Fruit fly (Drosophila melanogaster) whole organism, embryonic: ENCODE measurements around the gene ebi.
A peak's percentile ranks its signal among the peaks of the same experiment; 100 is the strongest.

Experiments used
- CG10209 ChIP-seq: fragments of 200-800 bp; sonication (Bioruptor generic); optimal IDR thresholded peaks from 3 replicates; lab custom pipeline; 2017; ENCODE audit warnings: missing biosample characterization, mild to moderate bottlenecking, missing genetic modification characterization, missing genetic modification reagents
- CG10565 ChIP-seq: fragments of 200-800 bp; sonication (Bioruptor generic); optimal IDR thresholded peaks from 3 replicates; lab custom pipeline; 2016; ENCODE audit warnings: missing biosample characterization, mild to moderate bottlenecking, missing genetic modification characterization
- CG11504 ChIP-seq: fragments of 200-800 bp; sonication (Bioruptor generic); optimal IDR thresholded peaks from 3 replicates; lab custom pipeline; 2019; ENCODE audit warnings: missing biosample characterization, mild to moderate bottlenecking, missing genetic modification characterization, moderate library complexity
- CG14014 ChIP-seq: fragments of 200-800 bp; sonication (Bioruptor generic); IDR thresholded peaks from 2 replicates; pipeline ENCODE4 v1.3.6; 2022; ENCODE audit warnings: missing biosample characterization, missing genetic modification characterization
- CG14050 ChIP-seq: fragments of 200-800 bp; sonication (Bioruptor generic); IDR thresholded peaks from 3 replicates; pipeline ENCODE4 v1.3.6; 2022; ENCODE audit warnings: missing biosample characterization, missing genetic modification characterization
- CG14441 ChIP-seq: fragments of 200-800 bp; sonication (Bioruptor generic); IDR thresholded peaks from 2 replicates; pipeline ENCODE4 v1.3.6; 2022; ENCODE audit warnings: missing biosample characterization, missing genetic modification characterization
- CG16863 ChIP-seq: fragments of 200-800 bp; sonication (Bioruptor generic); optimal IDR thresholded peaks from 3 replicates; lab custom pipeline; 2016; ENCODE audit warnings: missing biosample characterization, missing genetic modification characterization
- CG1792 ChIP-seq: fragments of 200-800 bp; sonication (Bioruptor generic); optimal IDR thresholded peaks from 2 replicates; lab custom pipeline; 2016; ENCODE audit warnings: missing biosample characterization, missing genetic modification characterization
- CG18764 ChIP-seq: fragments of 200-800 bp; sonication (Bioruptor generic); optimal IDR thresholded peaks from 3 replicates; lab custom pipeline; 2016; ENCODE audit warnings: missing biosample characterization, missing genetic modification characterization
- CG2120 ChIP-seq: fragments of 200-800 bp; sonication (Bioruptor generic); optimal IDR thresholded peaks from 3 replicates; lab custom pipeline; 2016; ENCODE audit warnings: missing biosample characterization, missing genetic modification characterization
- CG2129 ChIP-seq: fragments of 200-800 bp; sonication (Bioruptor generic); IDR thresholded peaks from 2 replicates; pipeline ENCODE4 v1.3.6; 2022; ENCODE audit warnings: missing biosample characterization, missing genetic modification characterization; ENCODE audit not compliant: partially characterized antibody
- CG30020 ChIP-seq: fragments of 200-800 bp; optimal IDR thresholded peaks from 2 replicates; lab custom pipeline; 2019; ENCODE audit warnings: missing biosample characterization, mild to moderate bottlenecking, missing genetic modification characterization, moderate library complexity
- CG30431 ChIP-seq: fragments of 200-800 bp; sonication (Bioruptor generic); optimal IDR thresholded peaks from 2 replicates; lab custom pipeline; 2017; ENCODE audit warnings: missing biosample characterization, missing genetic modification characterization
- CG31441 ChIP-seq: fragments of 200-800 bp; sonication (Bioruptor generic); IDR thresholded peaks from 2 replicates; pipeline ENCODE4 v1.3.6; 2022; ENCODE audit warnings: missing biosample characterization, missing genetic modification characterization
- CG34422 ChIP-seq: fragments of 200-800 bp; sonication (Bioruptor generic); IDR thresholded peaks from 3 replicates; pipeline ENCODE4 v1.3.6; 2022; ENCODE audit warnings: missing biosample characterization, missing genetic modification characterization
- CG3838 ChIP-seq: fragments of 200-800 bp; sonication (Bioruptor generic); optimal IDR thresholded peaks from 3 replicates; lab custom pipeline; 2016; ENCODE audit warnings: missing biosample characterization, missing genetic modification characterization
- CG7271 ChIP-seq: fragments of 200-800 bp; sonication (Bioruptor generic); optimal IDR thresholded peaks from 2 replicates; lab custom pipeline; 2018; ENCODE audit warnings: missing biosample characterization, mild to moderate bottlenecking, missing genetic modification characterization, moderate library complexity
- CG7556 ChIP-seq: fragments of 200-800 bp; sonication (Bioruptor generic); optimal IDR thresholded peaks from 2 replicates; lab custom pipeline; 2017; ENCODE audit warnings: missing biosample characterization, mild to moderate bottlenecking, missing genetic modification characterization
- CG7745 ChIP-seq: fragments of 200-800 bp; sonication (Bioruptor generic); optimal IDR thresholded peaks from 2 replicates; lab custom pipeline; 2018; ENCODE audit warnings: missing biosample characterization, mild to moderate bottlenecking, missing genetic modification characterization, moderate library complexity
- CG7839 ChIP-seq: fragments of 200-800 bp; sonication (Bioruptor generic); optimal IDR thresholded peaks from 3 replicates; lab custom pipeline; 2018; ENCODE audit warnings: missing biosample characterization, mild to moderate bottlenecking, missing genetic modification characterization, moderate library complexity
- Camta ChIP-seq: fragments of 200-800 bp; sonication (Bioruptor generic); optimal IDR thresholded peaks from 2 replicates; lab custom pipeline; 2016; ENCODE audit warnings: missing biosample characterization, missing genetic modification characterization
- D19B ChIP-seq: fragments of 200-800 bp; sonication (Bioruptor generic); optimal IDR thresholded peaks from 2 replicates; lab custom pipeline; 2017; ENCODE audit warnings: missing biosample characterization, mild to moderate bottlenecking, missing genetic modification characterization
- E2f2 ChIP-seq: fragments of 200-800 bp; sonication (Bioruptor generic); IDR thresholded peaks from 2 replicates; pipeline ENCODE4 v1.3.6; 2022; ENCODE audit warnings: missing biosample characterization, missing genetic modification characterization
- Eip74EF ChIP-seq, 2 experiments: fragments of 200-800 bp in 1 of 2; fragments of >200 bp in 1 of 2; sonication (Bioruptor generic) in 1 of 2; optimal IDR thresholded peaks; 2 replicates each; lab custom pipeline; 2017 to 2019; ENCODE audit warnings: missing biosample characterization in 2 of 2, missing genetic modification characterization in 2 of 2, mild to moderate bottlenecking in 1 of 2, moderate library complexity in 1 of 2
- Hand ChIP-seq: fragments of 200-800 bp; sonication (Bioruptor generic); optimal IDR thresholded peaks from 2 replicates; lab custom pipeline; 2017; ENCODE audit warnings: mild to moderate bottlenecking, missing biosample characterization, missing genetic modification reagents, missing genetic modification characterization
- Hey ChIP-seq: fragments of 200-800 bp; sonication (Bioruptor generic); optimal IDR thresholded peaks from 3 replicates; lab custom pipeline; 2018; ENCODE audit warnings: missing biosample characterization, mild to moderate bottlenecking, missing genetic modification characterization
- Hsf ChIP-seq: fragments of 200-800 bp; sonication (Bioruptor generic); optimal IDR thresholded peaks from 3 replicates; lab custom pipeline; 2016; ENCODE audit warnings: missing biosample characterization, missing genetic modification characterization
- Lhr ChIP-seq: fragments of 200-800 bp; sonication (Bioruptor generic); optimal IDR thresholded peaks from 3 replicates; lab custom pipeline; 2017; ENCODE audit warnings: mild to moderate bottlenecking, missing biosample characterization, missing genetic modification reagents, missing genetic modification characterization
- Opbp ChIP-seq: fragments of 200-800 bp; sonication (Bioruptor generic); IDR thresholded peaks from 3 replicates; pipeline ENCODE4 v1.3.6; 2022; ENCODE audit warnings: missing biosample characterization, missing genetic modification characterization; ENCODE audit not compliant: partially characterized antibody
- Ptx1 ChIP-seq: fragments of 200-800 bp; sonication (Bioruptor generic); IDR thresholded peaks from 2 replicates; pipeline ENCODE4 v1.3.6; 2022; ENCODE audit warnings: missing biosample characterization, missing genetic modification characterization
- Side ChIP-seq: fragments of 200-800 bp; sonication (Bioruptor generic); optimal IDR thresholded peaks from 2 replicates; lab custom pipeline; 2016; ENCODE audit warnings: missing biosample characterization, missing genetic modification characterization
- Six4 ChIP-seq: fragments of 200-800 bp; sonication (Bioruptor generic); optimal IDR thresholded peaks from 2 replicates; lab custom pipeline; 2016; ENCODE audit warnings: missing biosample characterization, missing genetic modification characterization
- Sry-δ ChIP-seq: fragments of 200-800 bp; sonication (Bioruptor generic); optimal IDR thresholded peaks from 2 replicates; lab custom pipeline; 2016; ENCODE audit warnings: missing biosample characterization, missing genetic modification characterization
- aop ChIP-seq: fragments of 200-800 bp; sonication (Bioruptor generic); IDR thresholded peaks from 2 replicates; pipeline ENCODE4 v1.3.6; 2022; ENCODE audit warnings: missing biosample characterization, missing genetic modification characterization
- ap ChIP-seq: fragments of 200-800 bp; sonication (Bioruptor generic); IDR thresholded peaks from 2 replicates; pipeline ENCODE4 v1.3.6; 2022; ENCODE audit warnings: missing biosample characterization, missing genetic modification characterization
- ara ChIP-seq: fragments of 200-800 bp; sonication (Bioruptor generic); IDR thresholded peaks from 2 replicates; pipeline ENCODE4 v1.3.6; 2022; ENCODE audit warnings: missing biosample characterization, missing genetic modification characterization
- bab2 ChIP-seq: fragments of 200-800 bp; sonication (Bioruptor generic); optimal IDR thresholded peaks from 2 replicates; lab custom pipeline; 2016; ENCODE audit warnings: missing biosample characterization, missing genetic modification characterization
- btn ChIP-seq: fragments of 200-800 bp; sonication (Bioruptor generic); optimal IDR thresholded peaks from 2 replicates; lab custom pipeline; 2016; ENCODE audit warnings: missing biosample characterization, missing genetic modification characterization
- cwo ChIP-seq: fragments of 200-800 bp; sonication (Bioruptor generic); optimal IDR thresholded peaks from 3 replicates; lab custom pipeline; 2017; ENCODE audit warnings: missing biosample characterization, missing genetic modification characterization, mild to moderate bottlenecking, moderate library complexity, missing genetic modification reagents
- emc ChIP-seq: fragments of 200-800 bp; sonication (Bioruptor generic); optimal IDR thresholded peaks from 2 replicates; lab custom pipeline; 2016; ENCODE audit warnings: missing biosample characterization, missing genetic modification characterization
- h ChIP-seq: fragments of >200 bp; optimal IDR thresholded peaks from 2 replicates; lab custom pipeline; 2017
- kah ChIP-seq: fragments of 200-800 bp; sonication (Bioruptor generic); optimal IDR thresholded peaks from 2 replicates; lab custom pipeline; 2018; ENCODE audit warnings: missing biosample characterization, mild to moderate bottlenecking, missing genetic modification characterization
- onecut ChIP-seq: fragments of 200-800 bp; sonication (Bioruptor generic); IDR thresholded peaks from 2 replicates; pipeline ENCODE4 v1.3.6; 2022; ENCODE audit warnings: missing biosample characterization, missing genetic modification characterization
- pb ChIP-seq: fragments of 200-800 bp; sonication (Bioruptor generic); optimal IDR thresholded peaks from 3 replicates; lab custom pipeline; 2016; ENCODE audit warnings: missing biosample characterization, missing genetic modification characterization
- phol ChIP-seq: fragments of 200-800 bp; sonication (Bioruptor generic); optimal IDR thresholded peaks from 3 replicates; lab custom pipeline; 2018; ENCODE audit warnings: missing biosample characterization, mild to moderate bottlenecking, missing genetic modification characterization, moderate library complexity
- pita ChIP-seq: fragments of 200-800 bp; sonication (Bioruptor generic); optimal IDR thresholded peaks from 2 replicates; lab custom pipeline; 2017; ENCODE audit warnings: missing biosample characterization, mild to moderate bottlenecking, missing genetic modification characterization
- repo ChIP-seq: fragments of 200-800 bp; sonication (Bioruptor generic); optimal IDR thresholded peaks from 2 replicates; lab custom pipeline; 2016; ENCODE audit warnings: missing biosample characterization, missing genetic modification characterization
- slou ChIP-seq: fragments of 200-800 bp; sonication (Bioruptor generic); optimal IDR thresholded peaks from 3 replicates; lab custom pipeline; 2016; ENCODE audit warnings: missing biosample characterization, missing genetic modification characterization
- tin ChIP-seq: fragments of 200-800 bp; sonication (Bioruptor generic); optimal IDR thresholded peaks from 3 replicates; lab custom pipeline; 2016; ENCODE audit warnings: missing biosample characterization, missing genetic modification characterization
- zfh1 ChIP-seq: fragments of 200-800 bp; sonication (Bioruptor generic); IDR thresholded peaks from 3 replicates; pipeline ENCODE4 v1.3.6; 2022; ENCODE audit warnings: missing biosample characterization, missing genetic modification characterization

Gene ebi

dm6 chr2L:430820-431628 is 16.2 kb downstream of the ebi start, which contains the start of gene ex (continued):
- no peak; the same call in 2 of the 3 replicates for TF ChIP-seq zfh1 (GFP tag; lab: Robert Waterston, UW)
- no peak for TF ChIP-seq Hand (GFP tag; lab: Kevin White, UChicago)
- peak; percentile 15 for TF ChIP-seq CG16863 (GFP tag; lab: Kevin White, UChicago)
- no peak for TF ChIP-seq CG10565
- peak; percentile 60 for TF ChIP-seq kah (GFP tag; lab: Kevin White, UChicago)
- TF ChIP-seq bab2 (GFP tag; lab: Kevin White, UChicago) = peak; percentile 57
- TF ChIP-seq Hey (tag; lab: Kevin White, UChicago) = peak; percentile 73
- TF ChIP-seq CG30020 (tag; lab: Kevin White, UChicago) = no peak
- peak; percentile 33 for TF ChIP-seq CG7556 (GFP tag; lab: Kevin White, UChicago)
- peak; percentile 27 for TF ChIP-seq Lhr (GFP tag; lab: Kevin White, UChicago)
- TF ChIP-seq D19B (GFP tag; lab: Kevin White, UChicago) = no peak
- no peak for TF ChIP-seq CG2129
- no peak; the same call in 1 of the 2 replicates for TF ChIP-seq ara
- no peak for TF ChIP-seq btn (GFP tag; lab: Kevin White, UChicago)
- no peak for TF ChIP-seq phol
- no peak for TF ChIP-seq CG3838 (GFP tag; lab: Kevin White, UChicago)
- TF ChIP-seq aop (GFP tag; lab: Robert Waterston, UW) = no peak
- no peak for TF ChIP-seq CG34422
- TF ChIP-seq CG14050 (GFP tag; lab: Robert Waterston, UW) = peak; percentile 29; the same call in 1 of the 3 replicates
- peak; percentile 25 for TF ChIP-seq CG7839 (tag; lab: Kevin White, UChicago)
- TF ChIP-seq E2f2 = peak; percentile 27; the same call in 1 of the 2 replicates
- peak; percentile 40; the same call in 1 of the 2 replicates for TF ChIP-seq CG31441 (GFP tag; lab: Robert Waterston, UW)
- TF ChIP-seq CG14441 = no peak
- peak; percentile 69 for TF ChIP-seq CG1792
- TF ChIP-seq CG30431 = no peak
- TF ChIP-seq slou (GFP tag; lab: Kevin White, UChicago) = no peak
- no peak for TF ChIP-seq CG7271 (tag; lab: Kevin White, UChicago)
- TF ChIP-seq Opbp (GFP tag; lab: Robert Waterston, UW) = 0 out of 3 replicates have a peak, but pooled peaks have one; percentile 33
- TF ChIP-seq repo = no peak
- TF ChIP-seq Camta (GFP tag; lab: Kevin White, UChicago) = peak; percentile 4
- no peak for TF ChIP-seq ap (GFP tag; lab: Robert Waterston, UW)
- peak; percentile 31 for TF ChIP-seq CG2120 (GFP tag; lab: Kevin White, UChicago)
- peak; percentile 51 for TF ChIP-seq CG11504
- no peak for TF ChIP-seq tin (GFP tag; lab: Kevin White, UChicago)
- TF ChIP-seq Ptx1 (GFP tag; lab: Robert Waterston, UW) = no peak
- TF ChIP-seq Eip74EF (GFP tag; optimal IDR thresholded peaks at IDR 0.05; lab: Kevin White, UChicago) = peak in 1 of 2 experiments; percentile 37
- TF ChIP-seq Hsf (GFP tag; lab: Kevin White, UChicago) = peak; percentile 21
- peak; percentile 32 for TF ChIP-seq CG18764
- no peak for TF ChIP-seq pita (GFP tag; lab: Kevin White, UChicago)
- TF ChIP-seq Sry-δ (GFP tag; lab: Kevin White, UChicago) = no peak
- TF ChIP-seq emc (GFP tag; lab: Kevin White, UChicago) = no peak
- peak; percentile 67 for TF ChIP-seq CG7745
- no peak for TF ChIP-seq h
- peak; percentile 40 for TF ChIP-seq cwo (GFP tag; lab: Kevin White, UChicago)
- TF ChIP-seq CG10209 (GFP tag; lab: Kevin White, UChicago) = peak; percentile 56
- TF ChIP-seq onecut (GFP tag; lab: Robert Waterston, UW) = peak; percentile 60
- TF ChIP-seq pb (GFP tag; lab: Kevin White, UChicago) = peak; percentile 30
- peak; percentile 25 for TF ChIP-seq Side (GFP tag; lab: Kevin White, UChicago)
- no peak for TF ChIP-seq Six4 (GFP tag; lab: Kevin White, UChicago)
- TF ChIP-seq CG14014 = peak; percentile 67; the same call in 1 of the 2 replicates
